Worm (Caenorhabditis elegans) whole organism, L2 larva: ENCODE measurements around the gene F58F12.12.

Experiments used
- egl-27 ChIP-seq: sonication (generic microtip); optimal IDR thresholded peaks from 3 replicates; lab custom pipeline; 2017; ENCODE audit warnings: missing biosample characterization, missing genetic modification reagents, missing genetic modification characterization
- fos-1 ChIP-seq: fragments of 150-350 bp; optimal IDR thresholded peaks from 2 replicates; lab custom pipeline; 2014; ENCODE audit warnings: missing biosample characterization, missing genetic modification characterization
- nhr-6 ChIP-seq: fragments of 150-350 bp; optimal IDR thresholded peaks from 2 replicates; lab custom pipeline; 2014; ENCODE audit warnings: missing biosample characterization, missing genetic modification characterization
- skn-1 ChIP-seq: sonication (generic microtip); optimal IDR thresholded peaks from 2 replicates; lab custom pipeline; 2017; ENCODE audit warnings: missing biosample characterization, missing genetic modification characterization

- TF ChIP-seq egl-27 (tag; lab: Kevin White, UChicago), result no peak
- TF ChIP-seq skn-1 (tag; lab: Kevin White, UChicago), result no peak
- TF ChIP-seq fos-1 (tag; lab: Kevin White, UChicago), result no peak
- TF ChIP-seq nhr-6 (tag; lab: Kevin White, UChicago), result no peak
These were observed 10.2 kb downstream of the F58F12.12 start, which contains the start of gene F58F12.3 for ce11 chrII:6391195-6391594.
